Worm (Caenorhabditis elegans) whole organism, L3 larva: ENCODE measurements around the gene dhs-28.
A peak's percentile ranks its signal among the peaks of the same experiment; 100 is the strongest.

ENCODE experiments used
- R02D3.7 ChIP-seq: fragments of 150-350 bp; optimal IDR thresholded peaks from 2 replicates; lab custom pipeline; 2014; ENCODE audit warnings: missing biosample characterization, missing genetic modification characterization
- ZK546.5 ChIP-seq: sonication (generic microtip); optimal IDR thresholded peaks from 2 replicates; lab custom pipeline; 2017; ENCODE audit warnings: missing biosample characterization, missing genetic modification characterization
- aly-2 ChIP-seq: fragments of 150-350 bp; optimal IDR thresholded peaks from 2 replicates; lab custom pipeline; 2014; ENCODE audit warnings: missing biosample characterization, missing genetic modification characterization
- ama-1 ChIP-seq: fragments of 150-350 bp; optimal IDR thresholded peaks from 2 replicates; lab custom pipeline; 2018
- ceh-16 ChIP-seq: sonication (generic microtip); optimal IDR thresholded peaks from 2 replicates; lab custom pipeline; 2017; ENCODE audit warnings: missing biosample characterization, missing genetic modification characterization
- ceh-28 ChIP-seq: fragments of 150-350 bp; optimal IDR thresholded peaks from 2 replicates; lab custom pipeline; 2014; ENCODE audit warnings: missing biosample characterization, missing genetic modification reagents, missing genetic modification characterization
- ceh-9 ChIP-seq: sonication (generic microtip); optimal IDR thresholded peaks from 2 replicates; lab custom pipeline; 2018; ENCODE audit warnings: missing biosample characterization, missing genetic modification characterization
- egl-27 ChIP-seq: sonication (generic microtip); optimal IDR thresholded peaks from 4 replicates; lab custom pipeline; 2017; ENCODE audit warnings: missing biosample characterization, missing genetic modification reagents, missing genetic modification characterization
- egl-5 ChIP-seq: fragments of 150-350 bp; optimal IDR thresholded peaks from 2 replicates; lab custom pipeline; 2017; ENCODE audit warnings: missing biosample characterization, missing genetic modification reagents, missing genetic modification characterization, inconsistent platforms
- elt-1 ChIP-seq: fragments of 150-350 bp; optimal IDR thresholded peaks from 2 replicates; lab custom pipeline; 2014; ENCODE audit warnings: missing biosample characterization, missing genetic modification characterization
- elt-2 ChIP-seq: sonication (generic microtip); optimal IDR thresholded peaks from 2 replicates; lab custom pipeline; 2016; ENCODE audit warnings: missing genetic modification reagents, mild to moderate bottlenecking, missing genetic modification characterization, missing compliant biosample characterization
- elt-3 ChIP-seq, 3 experiments: fragments of 150-350 bp in 1 of 3; sonication (generic microtip) in 2 of 3; optimal IDR thresholded peaks; 2 replicates in 2 of 3; 4 replicates in 1 of 3; lab custom pipeline; 2014 to 2017; ENCODE audit warnings: missing biosample characterization in 3 of 3, missing genetic modification characterization in 3 of 3
- fkh-10 ChIP-seq: sonication (generic microtip); optimal IDR thresholded peaks from 2 replicates; lab custom pipeline; 2017; ENCODE audit warnings: missing biosample characterization, missing genetic modification reagents, missing genetic modification characterization
- fkh-2 ChIP-seq: fragments of 150-350 bp; optimal IDR thresholded peaks from 2 replicates; lab custom pipeline; 2014; ENCODE audit warnings: missing biosample characterization, missing genetic modification reagents, missing genetic modification characterization
- fos-1 ChIP-seq: fragments of 150-350 bp; optimal IDR thresholded peaks from 2 replicates; lab custom pipeline; 2014; ENCODE audit warnings: missing biosample characterization, missing genetic modification characterization
- hmg-11 ChIP-seq: sonication (generic microtip); optimal IDR thresholded peaks from 2 replicates; lab custom pipeline; 2016; ENCODE audit warnings: missing genetic modification characterization, missing compliant biosample characterization
- jun-1 ChIP-seq: fragments of 150-350 bp; optimal IDR thresholded peaks from 2 replicates; lab custom pipeline; 2014; ENCODE audit warnings: missing biosample characterization, missing genetic modification reagents, missing genetic modification characterization
- lin-15B ChIP-seq: fragments of 150-350 bp; optimal IDR thresholded peaks from 2 replicates; lab custom pipeline; 2014; ENCODE audit warnings: missing biosample characterization, missing genetic modification characterization
- lin-39 ChIP-seq: fragments of 150-350 bp; optimal IDR thresholded peaks from 2 replicates; lab custom pipeline; 2018; ENCODE audit warnings: missing biosample characterization, missing genetic modification reagents, missing genetic modification characterization
- mml-1 ChIP-seq: fragments of 150-350 bp; sonication (generic microtip); optimal IDR thresholded peaks from 3 replicates; lab custom pipeline; 2014; ENCODE audit warnings: missing biosample characterization, missing genetic modification characterization
- nfya-1 ChIP-seq: sonication (generic microtip); optimal IDR thresholded peaks from 2 replicates; lab custom pipeline; 2017; ENCODE audit warnings: missing genetic modification characterization, mild to moderate bottlenecking, missing compliant biosample characterization, antibody characterized with exemption, moderate library complexity; ENCODE audit not compliant: insufficient read depth
- nhr-11 ChIP-seq: fragments of 150-350 bp; optimal IDR thresholded peaks from 2 replicates; lab custom pipeline; 2014; ENCODE audit warnings: missing biosample characterization, missing genetic modification characterization
- nhr-12 ChIP-seq: fragments of 150-350 bp; optimal IDR thresholded peaks from 2 replicates; lab custom pipeline; 2014; ENCODE audit warnings: missing biosample characterization, missing genetic modification characterization
- nhr-237 ChIP-seq: fragments of 150-350 bp; optimal IDR thresholded peaks from 2 replicates; lab custom pipeline; 2014; ENCODE audit warnings: missing biosample characterization, missing genetic modification characterization
- nhr-43 ChIP-seq: sonication (generic microtip); optimal IDR thresholded peaks from 2 replicates; lab custom pipeline; 2016; ENCODE audit warnings: mild to moderate bottlenecking, missing genetic modification characterization, missing compliant biosample characterization; ENCODE audit not compliant: poor library complexity, severe bottlenecking
- nhr-77 ChIP-seq: fragments of 150-350 bp; optimal IDR thresholded peaks from 2 replicates; lab custom pipeline; 2014; ENCODE audit warnings: missing biosample characterization, missing genetic modification characterization
- pha-4 ChIP-seq: fragments of 150-350 bp; optimal IDR thresholded peaks from 2 replicates; lab custom pipeline; 2014; ENCODE audit warnings: missing biosample characterization, missing genetic modification reagents, missing genetic modification characterization
- pqm-1 ChIP-seq: fragments of 150-350 bp; optimal IDR thresholded peaks from 2 replicates; lab custom pipeline; 2017; ENCODE audit warnings: missing biosample characterization, missing genetic modification characterization, inconsistent platforms
- sea-2 ChIP-seq: fragments of 150-350 bp; sonication (generic microtip); optimal IDR thresholded peaks from 4 replicates; lab custom pipeline; 2014; ENCODE audit warnings: missing biosample characterization, missing genetic modification reagents, missing genetic modification characterization
- tbx-2 ChIP-seq: sonication (generic microtip); optimal IDR thresholded peaks from 2 replicates; lab custom pipeline; 2016; ENCODE audit warnings: mild to moderate bottlenecking, missing genetic modification characterization, missing compliant biosample characterization
- unc-39 ChIP-seq: sonication (generic microtip); optimal IDR thresholded peaks from 4 replicates; lab custom pipeline; 2017; ENCODE audit warnings: missing biosample characterization, missing genetic modification characterization
- unc-62 ChIP-seq: fragments of 150-350 bp; sonication (generic microtip); optimal IDR thresholded peaks from 4 replicates; lab custom pipeline; 2014; ENCODE audit warnings: missing biosample characterization, missing genetic modification reagents, missing genetic modification characterization
- zag-1 ChIP-seq: fragments of 150-350 bp; optimal IDR thresholded peaks from 2 replicates; lab custom pipeline; 2014; ENCODE audit warnings: missing biosample characterization, missing genetic modification characterization
- ztf-11 ChIP-seq: fragments of 150-350 bp; optimal IDR thresholded peaks from 2 replicates; lab custom pipeline; 2014; ENCODE audit warnings: missing biosample characterization, missing genetic modification characterization

Gene dhs-28

DNA sequence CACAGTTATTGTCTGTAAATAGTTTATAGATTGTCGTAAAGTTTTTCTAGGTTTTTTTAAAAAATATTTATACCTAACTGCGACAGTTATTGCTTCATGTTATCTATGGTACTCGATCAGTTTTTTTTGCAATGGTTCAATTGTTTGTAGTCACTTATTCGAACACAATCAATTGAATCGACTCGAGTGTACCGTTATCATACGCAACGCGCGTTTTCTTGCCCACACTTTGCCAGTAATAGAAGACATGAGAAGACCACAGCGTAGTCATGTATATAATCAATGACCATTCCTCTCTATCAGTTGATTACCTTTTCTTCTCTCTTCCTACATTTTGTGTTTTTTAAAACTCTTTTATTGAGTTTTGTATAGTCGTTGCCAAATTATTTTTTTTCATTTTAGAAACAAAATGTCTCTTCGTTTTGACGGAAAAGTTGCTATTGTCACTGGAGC is at the start of gene dhs-28:
Gene dhs-28 (plus strand): TSS at position 403 of the 453 bp plus-strand sequence.
- TF ChIP-seq elt-2 (tag; lab: Kevin White, UChicago) (peak; percentile 90), nhr-43 (tag; lab: Kevin White, UChicago) (peak; percentile 15), fos-1 (tag; lab: Kevin White, UChicago) (no peak), ama-1 (lab: Kevin White, UChicago) (peak; percentile 42), elt-1 (tag; lab: Kevin White, UChicago) (no peak), pha-4 (peak; percentile 25), pqm-1 (peak; percentile 90), fkh-2 (no peak), ZK546.5 (tag; lab: Kevin White, UChicago) (no peak), hmg-11 (tag; lab: Kevin White, UChicago) (no peak), R02D3.7 (no peak)

- no peak for TF ChIP-seq fkh-2
- no peak for TF ChIP-seq zag-1 (tag; lab: Kevin White, UChicago)
- TF ChIP-seq sea-2 (GFP tag; lab: Kevin White, UChicago): no peak
- no peak for TF ChIP-seq tbx-2
- TF ChIP-seq unc-39: no peak
- TF ChIP-seq hmg-11 (tag; lab: Kevin White, UChicago): no peak
- no peak for TF ChIP-seq aly-2 (tag; lab: Kevin White, UChicago)
- no peak for TF ChIP-seq pqm-1
- TF ChIP-seq egl-5: no peak
- TF ChIP-seq lin-39: no peak
- TF ChIP-seq nhr-43 (tag; lab: Kevin White, UChicago): no peak
- no peak for TF ChIP-seq nhr-12 (tag; lab: Kevin White, UChicago)
- no peak for TF ChIP-seq elt-3 (tag; optimal IDR thresholded peaks at IDR 0.05; lab: Kevin White, UChicago)
- no peak for TF ChIP-seq egl-27
- TF ChIP-seq R02D3.7: no peak
- TF ChIP-seq nhr-77 (tag; lab: Kevin White, UChicago): no peak
These were observed 40.2 kb upstream of the dhs-28 start, which contains the start of gene irk-1 for ce11 chrX:6778014-6778413. Gene irk-1 (minus strand): TSS chrX:6778114.

ce11 chrX:6782857-6783256 is 35.4 kb upstream of the dhs-28 start, which contains the start of gene idpp-6:
Gene idpp-6 (plus strand): TSS chrX:6783157.
- TF ChIP-seq mml-1 (tag; lab: Kevin White, UChicago): no peak
- no peak for TF ChIP-seq unc-62 (GFP tag; lab: Kevin White, UChicago)
- no peak for TF ChIP-seq lin-15B
- TF ChIP-seq fkh-2: no peak
- no peak for TF ChIP-seq lin-39
- no peak for TF ChIP-seq ztf-11
- no peak for TF ChIP-seq pqm-1
- no peak for TF ChIP-seq nhr-237 (tag; lab: Kevin White, UChicago)
- TF ChIP-seq egl-5: no peak
- no peak for TF ChIP-seq nfya-1
- no peak for TF ChIP-seq nhr-11 (tag; lab: Kevin White, UChicago)
- TF ChIP-seq nhr-12 (tag; lab: Kevin White, UChicago): no peak

ce11 chrX:6784181-6784580 is 34.1 kb upstream of the dhs-28 start, which contains the start of gene bgal-2:
Gene bgal-2 (plus strand): TSS chrX:6784411.
- TF ChIP-seq fkh-10 (GFP tag; lab: Kevin White, UChicago): no peak
- TF ChIP-seq pqm-1: peak; percentile 38
- TF ChIP-seq lin-15B: no peak
- peak; percentile 64 for TF ChIP-seq elt-2 (tag; lab: Kevin White, UChicago)

DNA sequence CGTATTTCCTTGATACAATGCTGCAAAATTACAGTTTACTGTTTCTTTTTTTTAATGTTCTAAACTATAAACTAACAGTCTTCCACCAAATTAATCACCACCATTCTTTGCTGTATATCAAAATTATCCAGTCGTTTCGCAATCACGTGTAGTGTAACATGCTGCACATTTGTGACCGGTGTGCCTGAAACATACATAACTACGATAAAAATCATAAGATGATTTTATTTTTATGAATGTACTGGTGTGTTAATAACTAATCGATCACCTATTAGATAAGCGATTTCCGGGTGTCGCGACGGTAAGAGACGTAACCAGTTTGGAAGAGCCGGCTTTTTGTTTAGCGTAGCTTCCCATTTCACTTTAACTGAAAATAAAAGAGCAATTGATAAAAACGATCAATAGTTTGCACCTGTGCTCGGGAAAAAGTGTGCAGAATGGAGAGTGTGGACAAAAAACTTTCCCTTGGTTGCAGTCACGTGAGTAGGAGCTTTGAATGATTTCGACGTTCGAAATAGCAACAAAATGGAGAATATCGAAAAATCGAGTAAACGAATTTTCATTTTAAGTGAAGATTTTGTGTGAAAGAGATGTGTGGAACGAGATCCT is 29.2 kb upstream of the dhs-28 start, which contains the start of gene sgca-1:
Gene sgca-1 (minus strand): TSS at position 584 of the 609 bp plus-strand sequence.
- TF ChIP-seq ceh-9 (tag; lab: Kevin White, UChicago) (no peak), fos-1 (tag; lab: Kevin White, UChicago) (no peak), pqm-1 (peak; percentile 91), ama-1 (lab: Kevin White, UChicago) (no peak), elt-2 (tag; lab: Kevin White, UChicago) (peak; percentile 95), fkh-10 (GFP tag; lab: Kevin White, UChicago) (no peak), ceh-16 (tag; lab: Kevin White, UChicago) (no peak), ceh-28 (tag; lab: Kevin White, UChicago) (peak; percentile 42), jun-1 (tag; lab: Kevin White, UChicago) (peak; percentile 56), nhr-77 (tag; lab: Kevin White, UChicago) (no peak), pha-4 (peak; percentile 59), tbx-2 (no peak), elt-3 (tag; optimal IDR thresholded peaks at IDR 0.05; lab: Kevin White, UChicago) (no peak), nhr-12 (tag; lab: Kevin White, UChicago) (no peak), nhr-237 (tag; lab: Kevin White, UChicago) (no peak)
